Worm (Caenorhabditis elegans) whole organism, L1 larva: ENCODE data around the gene let-711.

Source experiments
- alr-1 ChIP-seq: fragments of 200-800 bp; sonication (Bioruptor generic); optimal IDR thresholded peaks from 2 replicates; lab custom pipeline; 2018; ENCODE audit warnings: borderline replicate concordance, mild to moderate bottlenecking, missing genetic modification characterization, missing compliant biosample characterization
- egl-27 ChIP-seq, 2 experiments: fragments of 150-350 bp in 1 of 2; sonication (generic microtip); optimal IDR thresholded peaks; 3 replicates each; lab custom pipeline; 2017 to 2018; ENCODE audit warnings: missing biosample characterization in 2 of 2, missing genetic modification characterization in 2 of 2, missing genetic modification reagents in 2 of 2

- TF ChIP-seq alr-1 (tag; lab: Kevin White, UChicago): no peak
- TF ChIP-seq egl-27 (tag; optimal IDR thresholded peaks at IDR 0.05; lab: Kevin White, UChicago): no peak
These were observed 1.2 kb upstream of the let-711 start for ce11 chrIII:6945319-6945718.
